Worm (Caenorhabditis elegans): ENCODE results near the gene prmt-5.

Gene prmt-5

DNA sequence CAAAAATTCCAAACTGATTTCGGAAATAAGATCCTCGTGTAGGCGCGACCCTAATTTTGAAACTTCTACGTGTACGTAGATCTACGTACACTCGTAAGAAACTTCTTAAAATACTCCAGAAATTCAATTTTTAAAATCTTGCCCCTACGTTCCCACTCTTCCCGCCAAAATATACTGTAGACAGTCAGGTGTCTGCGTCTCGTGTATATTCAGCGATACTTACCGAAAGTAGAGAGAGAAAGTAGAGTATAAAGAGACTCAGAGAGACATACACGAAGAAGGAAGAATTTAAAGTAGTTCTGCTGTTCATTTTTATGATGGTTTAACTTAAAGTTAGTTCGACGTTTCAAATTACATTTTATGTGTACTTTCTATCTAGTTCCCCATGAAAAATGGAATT is 37.1 kb upstream of the prmt-5 start:
- TF ChIP-seq hlh-30 (tag; optimal IDR thresholded peaks at IDR 0.05; ENCODE audit: insufficient read depth): peak; percentile 39
- no peak for TF ChIP-seq nhr-111 (GFP tag; optimal IDR thresholded peaks at IDR 0.05)
- TF ChIP-seq F26F4.8 (GFP tag; conservative IDR thresholded peaks at IDR 0.05): no peak
- no peak for TF ChIP-seq ztf-11 (tag; optimal IDR thresholded peaks at IDR 0.05)

DNA sequence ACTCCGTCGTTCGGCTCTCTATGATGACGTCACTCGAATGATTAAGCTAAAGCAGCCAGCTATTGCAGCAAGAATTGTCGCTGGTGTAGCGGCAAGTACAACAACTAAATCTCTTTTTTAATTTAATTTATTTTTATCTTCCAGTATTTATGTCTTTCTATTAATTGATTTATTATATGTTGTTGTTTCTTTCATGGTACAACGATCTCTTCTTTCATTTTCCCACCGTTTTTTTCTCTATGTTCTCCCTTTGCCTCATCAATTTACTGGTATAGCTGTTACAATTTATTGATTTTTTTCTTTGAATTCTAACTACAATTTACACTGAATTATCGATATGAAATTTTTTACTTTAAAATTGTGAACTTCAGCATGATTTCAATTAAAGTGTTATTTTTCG is 34.7 kb upstream of the prmt-5 start, which contains the start of gene moc-6:
Gene moc-6, plus strand, starts transcription at position 301 of the 400 bp plus-strand sequence.
- TF ChIP-seq fos-1 (tag; optimal IDR thresholded peaks at IDR 0.05): no peak
- no peak for TF ChIP-seq daf-19 (GFP tag; conservative IDR thresholded peaks at IDR 0.05)
- no peak for TF ChIP-seq fkh-10 (GFP tag; optimal IDR thresholded peaks at IDR 0.05)
- TF ChIP-seq lin-1 (GFP tag; IDR thresholded peaks at IDR 0.05): no peak
- no peak for TF ChIP-seq nhr-28 (tag; optimal IDR thresholded peaks at IDR 0.05)
- TF ChIP-seq lin-39 (tag; optimal IDR thresholded peaks at IDR 0.05): no peak
- no peak for TF ChIP-seq ceh-32 (tag; optimal IDR thresholded peaks at IDR 0.05; ENCODE audit: poor library complexity)
- TF ChIP-seq Y105C5A.15 (GFP tag; IDR thresholded peaks at IDR 0.05): no peak
- no peak for TF ChIP-seq nhr-41 (GFP tag; IDR thresholded peaks at IDR 0.05)

DNA sequence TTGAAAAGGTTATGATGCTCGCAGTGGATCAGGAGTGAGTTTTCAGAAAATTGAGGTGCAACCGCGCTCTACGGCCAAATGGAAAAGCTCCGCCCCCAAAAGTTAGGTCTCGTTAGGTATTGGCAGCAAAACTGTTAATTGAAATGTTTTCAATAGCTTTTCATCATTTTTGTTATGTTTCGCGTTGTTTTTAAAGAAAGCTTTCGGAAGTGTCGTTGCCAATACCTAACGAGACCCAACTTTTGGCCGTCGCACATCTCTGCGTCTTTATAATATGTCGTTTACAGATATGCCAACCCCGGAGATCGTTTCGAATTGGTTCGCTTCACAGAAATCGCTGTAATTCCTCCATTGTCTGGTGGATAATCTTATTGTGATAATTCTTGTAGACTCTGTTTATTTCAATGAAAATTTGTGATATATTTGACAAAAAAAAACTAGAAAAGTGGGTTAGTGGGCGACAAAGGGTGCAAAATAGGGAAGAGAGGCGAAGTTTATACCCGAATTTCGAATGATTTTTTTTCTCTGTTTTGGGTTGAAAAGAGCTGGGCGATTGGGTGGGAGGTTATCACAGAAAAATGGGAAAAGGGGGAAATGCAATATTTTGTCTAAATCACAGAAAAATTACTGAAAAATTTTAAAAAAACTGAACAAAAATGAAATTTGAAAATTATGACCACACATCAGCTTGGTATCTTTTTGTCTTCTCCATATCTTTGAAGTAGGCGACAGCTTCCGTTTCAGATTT is 33.9 kb upstream of the prmt-5 start:
- TF ChIP-seq mdl-1 (tag; optimal IDR thresholded peaks at IDR 0.05): no peak
- no peak for TF ChIP-seq ZK337.2 (GFP tag; IDR thresholded peaks at IDR 0.05)
- TF ChIP-seq ctbp-1 (GFP tag; IDR thresholded peaks at IDR 0.05): no peak
- TF ChIP-seq daf-16 (GFP tag; optimal IDR thresholded peaks at IDR 0.05): no peak
- peak; percentile 54 for TF ChIP-seq daf-16 (tag; optimal IDR thresholded peaks at IDR 0.05)
- TF ChIP-seq nhr-48 (tag; optimal IDR thresholded peaks at IDR 0.05): peak; percentile 61
- TF ChIP-seq unc-62 (GFP tag; optimal IDR thresholded peaks at IDR 0.05 in 1 of 2): peak in 1 of 2 experiments; percentile 60
- no peak for TF ChIP-seq unc-62 (tag; optimal IDR thresholded peaks at IDR 0.05)
- TF ChIP-seq dmd-6 (GFP tag; IDR thresholded peaks at IDR 0.05): peak; percentile 57
- TF ChIP-seq F26F4.8 (GFP tag; conservative IDR thresholded peaks at IDR 0.05): no peak
- TF ChIP-seq ces-1 (GFP tag; optimal IDR thresholded peaks at IDR 0.05): no peak
- TF ChIP-seq ceh-44 (GFP tag; IDR thresholded peaks at IDR 0.05): no peak
- TF ChIP-seq php-3 (GFP tag; IDR thresholded peaks at IDR 0.05): no peak
- no peak; the same call in 1 of the 2 replicates for TF ChIP-seq mdt-29 (GFP tag; IDR thresholded peaks at IDR 0.05)
- TF ChIP-seq zip-11 (GFP tag; IDR thresholded peaks at IDR 0.05): no peak
- peak; percentile 71 for TF ChIP-seq T26A8.4 (GFP tag; IDR thresholded peaks at IDR 0.05)
- TF ChIP-seq lin-1 (GFP tag; IDR thresholded peaks at IDR 0.05): no peak; the same call in 1 of the 2 replicates
- TF ChIP-seq dpl-1 (GFP tag; optimal IDR thresholded peaks at IDR 0.05): no peak
- peak; percentile 83 for TF ChIP-seq nhr-102 (tag; optimal IDR thresholded peaks at IDR 0.05)
- no peak for TF ChIP-seq unc-130 (GFP tag; optimal IDR thresholded peaks at IDR 0.05)
- no peak for TF ChIP-seq attf-4 (tag; optimal IDR thresholded peaks at IDR 0.05)
- no peak for TF ChIP-seq Y5F2A.4 (GFP tag; optimal IDR thresholded peaks at IDR 0.05)
- no peak for TF ChIP-seq tra-1 (GFP tag; IDR thresholded peaks at IDR 0.05)
- TF ChIP-seq lin-38 (GFP tag; IDR thresholded peaks at IDR 0.05): peak; percentile 80
- peak; percentile 34 for TF ChIP-seq gei-8 (GFP tag; optimal IDR thresholded peaks at IDR 0.05)
- TF ChIP-seq nhr-6 (tag; optimal IDR thresholded peaks at IDR 0.05): peak; percentile 38
- no peak for TF ChIP-seq F44E2.7 (GFP tag; IDR thresholded peaks at IDR 0.05)
- TF ChIP-seq spr-3 (GFP tag; optimal IDR thresholded peaks at IDR 0.05): no peak
- no peak; the same call in 1 of the 2 replicates for TF ChIP-seq ceh-20 (GFP tag; IDR thresholded peaks at IDR 0.05)
- no peak for TF ChIP-seq saeg-2 (GFP tag; IDR thresholded peaks at IDR 0.05)
- TF ChIP-seq pha-4 (GFP tag; IDR thresholded peaks at IDR 0.05): no peak; the same call in none of the 2 replicates
- TF ChIP-seq pha-4 (tag; optimal IDR thresholded peaks at IDR 0.05): no peak
- peak; percentile 0 for TF ChIP-seq nhr-77 (tag; optimal IDR thresholded peaks at IDR 0.05)
- TF ChIP-seq ztf-7 (tag; optimal IDR thresholded peaks at IDR 0.05): no peak
- no peak for TF ChIP-seq snpc-4 (tag; optimal IDR thresholded peaks at IDR 0.05)
- TF ChIP-seq nhr-10 (tag; optimal IDR thresholded peaks at IDR 0.05): no peak
- TF ChIP-seq vab-7 (GFP tag; IDR thresholded peaks at IDR 0.05): no peak
